Fruit fly (Drosophila melanogaster) whole organism, prepupa: ENCODE data around the gene mRpL33.
A peak's percentile ranks its signal among the peaks of the same experiment; 100 is the strongest.

Experiments
- CG11902 ChIP-seq: fragments of 200-800 bp; sonication (Bioruptor generic); optimal IDR thresholded peaks from 3 replicates; lab custom pipeline; 2016; ENCODE audit warnings: missing biosample characterization, missing genetic modification characterization
- Hr38 ChIP-seq: sonication (Bioruptor generic); optimal IDR thresholded peaks from 2 replicates; lab custom pipeline; 2016; ENCODE audit warnings: missing biosample characterization, missing genetic modification characterization
- net ChIP-seq: fragments of 200-800 bp; sonication (Bioruptor generic); optimal IDR thresholded peaks from 3 replicates; lab custom pipeline; 2016; ENCODE audit warnings: missing biosample characterization, missing genetic modification characterization
- svp ChIP-seq: fragments of 200-800 bp; sonication (Bioruptor generic); peaks from one replicate; lab custom pipeline; 2016; ENCODE audit warnings: missing biosample characterization, missing genetic modification characterization

dm6 chrX:4323911-4324368 is 1.9 kb upstream of the mRpL33 start:
- peak; percentile 73 for TF ChIP-seq net (GFP tag; lab: Kevin White, UChicago)
- TF ChIP-seq Hr38 (GFP tag; lab: Kevin White, UChicago): no peak
- peak; percentile 91 for TF ChIP-seq svp
- TF ChIP-seq CG11902 (GFP tag; lab: Kevin White, UChicago): peak; percentile 52
